Worm (Caenorhabditis elegans) whole organism, young adult: ENCODE measurements around the gene Y48G9A.6.

Source experiments
- ZK185.1 ChIP-seq: sonication (generic microtip); optimal IDR thresholded peaks from 2 replicates; lab custom pipeline; 2016; ENCODE audit warnings: mild to moderate bottlenecking, missing genetic modification characterization, missing compliant biosample characterization; ENCODE audit not compliant: poor library complexity, severe bottlenecking
- egrh-3 ChIP-seq: fragments of 200-800 bp; sonication (Bioruptor generic); IDR thresholded peaks from 2 replicates; pipeline ENCODE4 v1.3.6; 2022; ENCODE audit warnings: missing genetic modification reagents, missing genetic modification characterization, missing compliant biosample characterization
- lin-35 ChIP-seq, 3 experiments: fragments of 150-350 bp in 2 of 3; sonication (generic microtip) in 1 of 3; optimal IDR thresholded peaks; 2 replicates each; lab custom pipeline; 2014 to 2018; ENCODE audit warnings: missing biosample characterization in 3 of 3, missing genetic modification characterization in 3 of 3, missing genetic modification reagents in 3 of 3
- lin-54 ChIP-seq: fragments of 200-800 bp; sonication (Bioruptor generic); optimal IDR thresholded peaks from 2 replicates; lab custom pipeline; 2018; ENCODE audit warnings: mild to moderate bottlenecking, missing genetic modification characterization, missing compliant biosample characterization
- madf-8 ChIP-seq: fragments of 200-800 bp; sonication (Bioruptor generic); conservative IDR thresholded peaks from 2 replicates; pipeline ENCODE4 v1.3.6; 2022; ENCODE audit warnings: missing genetic modification reagents, missing genetic modification characterization, missing compliant biosample characterization
- repo-1 ChIP-seq: sonication (generic microtip); optimal IDR thresholded peaks from 2 replicates; lab custom pipeline; 2017; ENCODE audit warnings: mild to moderate bottlenecking, missing genetic modification characterization, missing compliant biosample characterization
- unc-130 ChIP-seq: sonication (generic microtip); optimal IDR thresholded peaks from 2 replicates; lab custom pipeline; 2016; ENCODE audit warnings: missing genetic modification reagents, missing genetic modification characterization, missing compliant biosample characterization

ce11 chrIII:2068248-2068647 is 49.4 kb upstream of the Y48G9A.6 start, which contains the start of gene Y39A3A.3:
- TF ChIP-seq lin-35 (GFP tag; optimal IDR thresholded peaks at IDR 0.05; lab: Kevin White, UChicago) (no peak), ZK185.1 (tag; lab: Kevin White, UChicago) (no peak), unc-130 (GFP tag; lab: Kevin White, UChicago) (no peak), repo-1 (tag; lab: Kevin White, UChicago) (no peak), egrh-3 (GFP tag; lab: Robert Waterston, UW) (no peak), madf-8 (GFP tag; lab: Robert Waterston, UW) (no peak), lin-54 (no peak)
